Fruit fly (Drosophila melanogaster): ENCODE results near the gene Fum3.
A peak's percentile ranks its signal among the peaks of the same experiment; 100 is the strongest.

Gene Fum3

dm6 chr3L:11448935-11449334 is 16.7 kb downstream of the Fum3 start (continued):
- TF ChIP-seq vnd (GFP tag; IDR thresholded peaks at IDR 0.05; ENCODE audit: partially characterized antibody) (no peak), CG15479 (GFP tag; optimal IDR thresholded peaks at IDR 0.05) (no peak), CG2712 (tag; optimal IDR thresholded peaks at IDR 0.05) (peak; percentile 64), CG15011 (GFP tag; optimal IDR thresholded peaks at IDR 0.05) (peak; percentile 15), E2f1 (GFP tag; IDR thresholded peaks at IDR 0.05) (peak; percentile 38; the same call in 1 of the 2 replicates), CG12071 (GFP tag; optimal IDR thresholded peaks at IDR 0.05) (no peak), CG7987 (GFP tag; optimal IDR thresholded peaks at IDR 0.05) (no peak), gsb (GFP tag; IDR thresholded peaks at IDR 0.05) (no peak), Nf-YC (tag; optimal IDR thresholded peaks at IDR 0.05) (no peak), CG1832 (GFP tag; optimal IDR thresholded peaks at IDR 0.05) (no peak), CG18262 (tag; optimal IDR thresholded peaks at IDR 0.05) (peak; percentile 53), pan (optimal IDR thresholded peaks at IDR 0.05) (no peak), pan (GFP tag; optimal IDR thresholded peaks at IDR 0.05 in 1 of 2, IDR thresholded peaks at IDR 0.05 in 1 of 2) (peak in 1 of 2 experiments; percentile 56), Sox102F (GFP tag; optimal IDR thresholded peaks at IDR 0.05) (peak; percentile 63), cad (GFP tag; optimal IDR thresholded peaks at IDR 0.05) (no peak), amos (GFP tag; IDR thresholded peaks at IDR 0.05; ENCODE audit: partially characterized antibody) (no peak), wor (GFP tag; IDR thresholded peaks at IDR 0.05) (peak; percentile 54), ken (GFP tag; IDR thresholded peaks at IDR 0.05) (peak; percentile 66), CG3281 (GFP tag; optimal IDR thresholded peaks at IDR 0.05) (peak; percentile 24), CG18476 (GFP tag; optimal IDR thresholded peaks at IDR 0.05) (no peak), CG16863 (GFP tag; optimal IDR thresholded peaks at IDR 0.05) (peak; percentile 57), ci (GFP tag; IDR thresholded peaks at IDR 0.05) (peak; percentile 89), zfh1 (GFP tag; IDR thresholded peaks at IDR 0.05) (peak; percentile 67; the same call in 2 of the 3 replicates), ranshi (GFP tag; IDR thresholded peaks at IDR 0.05) (peak; percentile 57; the same call in 1 of the 2 replicates), Meics (GFP tag; optimal IDR thresholded peaks at IDR 0.05) (peak; percentile 37), CG34376 (GFP tag; optimal IDR thresholded peaks at IDR 0.05) (no peak), fd3F (GFP tag; optimal IDR thresholded peaks at IDR 0.05) (peak; percentile 6), Usf (GFP tag; optimal IDR thresholded peaks at IDR 0.05) (no peak), bsh (GFP tag; optimal IDR thresholded peaks at IDR 0.05) (peak; percentile 66 to 71), hbn (GFP tag; IDR thresholded peaks at IDR 0.05; ENCODE audit: partially characterized antibody) (no peak), CHES-1-like (GFP tag; optimal IDR thresholded peaks at IDR 0.05) (peak; percentile 33), corto (GFP tag; optimal IDR thresholded peaks at IDR 0.05) (no peak), usp (GFP tag; optimal IDR thresholded peaks at IDR 0.05) (no peak), odd (GFP tag; optimal IDR thresholded peaks at IDR 0.05) (peak; percentile 32), sisA (GFP tag; IDR thresholded peaks at IDR 0.05) (peak; percentile 62), CG6854 (GFP tag; optimal IDR thresholded peaks at IDR 0.05) (no peak), gce (GFP tag; IDR thresholded peaks at IDR 0.05) (no peak), CG9817 (tag; optimal IDR thresholded peaks at IDR 0.05) (peak; percentile 11), sc (optimal IDR thresholded peaks at IDR 0.05) (no peak), sc (GFP tag; optimal IDR thresholded peaks at IDR 0.05) (peak; percentile 31), CG6813 (GFP tag; optimal IDR thresholded peaks at IDR 0.05) (peak; percentile 29), lola (GFP tag; optimal IDR thresholded peaks at IDR 0.05) (peak in 1 of 3 experiments; percentile 32), Dp (GFP tag; optimal IDR thresholded peaks at IDR 0.05) (no peak), CG8924 (tag; optimal IDR thresholded peaks at IDR 0.05) (peak; percentile 33), CG7271 (tag; optimal IDR thresholded peaks at IDR 0.05) (no peak), NFAT (GFP tag; IDR thresholded peaks at IDR 0.05) (no peak), CG12744 (GFP tag; optimal IDR thresholded peaks at IDR 0.05) (peak; percentile 8), CG14014 (GFP tag; IDR thresholded peaks at IDR 0.05) (peak; percentile 71), slbo (GFP tag; IDR thresholded peaks at IDR 0.05) (peak; percentile 75), CG30403 (GFP tag; optimal IDR thresholded peaks at IDR 0.05) (peak; percentile 58), trh (GFP tag; optimal IDR thresholded peaks at IDR 0.05) (peak; percentile 4)

Data from whole organism, embryonic.